Fruit fly (Drosophila melanogaster) whole organism, embryonic: Measurements from ENCODE around the gene CG6066.

Experiments
- BEAF-32 ChIP-seq: fragments of 200-800 bp; sonication (Bioruptor generic); optimal IDR thresholded peaks from 3 replicates; lab custom pipeline; 2017; ENCODE audit warnings: missing biosample characterization, missing genetic modification characterization, mild to moderate bottlenecking, moderate library complexity, missing genetic modification reagents
- CG10267 ChIP-seq: fragments of 200-800 bp; sonication (Bioruptor generic); optimal IDR thresholded peaks from 2 replicates; lab custom pipeline; 2018; ENCODE audit warnings: missing biosample characterization, mild to moderate bottlenecking, missing genetic modification characterization, moderate library complexity
- CG10431 ChIP-seq: fragments of 200-800 bp; sonication (Bioruptor generic); optimal IDR thresholded peaks from 3 replicates; lab custom pipeline; 2018; ENCODE audit warnings: missing biosample characterization, mild to moderate bottlenecking, missing genetic modification characterization
- CG11085 ChIP-seq: fragments of 200-800 bp; sonication (Bioruptor generic); IDR thresholded peaks from 2 replicates; pipeline ENCODE4 v1.3.6; 2022; ENCODE audit warnings: missing biosample characterization, missing genetic modification characterization
- CG11695 ChIP-seq: fragments of 200-800 bp; sonication (Bioruptor generic); IDR thresholded peaks from 3 replicates; pipeline ENCODE4 v1.3.6; 2022; ENCODE audit warnings: missing biosample characterization, missing genetic modification characterization
- CG14710 ChIP-seq: fragments of 200-800 bp; sonication (Bioruptor generic); optimal IDR thresholded peaks from 3 replicates; lab custom pipeline; 2019; ENCODE audit warnings: missing biosample characterization, mild to moderate bottlenecking, missing genetic modification characterization, moderate library complexity
- CG1603 ChIP-seq: fragments of 200-800 bp; sonication (Bioruptor generic); optimal IDR thresholded peaks from 2 replicates; lab custom pipeline; 2019; ENCODE audit warnings: missing biosample characterization, mild to moderate bottlenecking, missing genetic modification characterization, moderate library complexity
- CG16779 ChIP-seq: fragments of 200-800 bp; sonication (Bioruptor generic); IDR thresholded peaks from 2 replicates; pipeline ENCODE4 v1.3.6; 2022; ENCODE audit warnings: missing biosample characterization, missing genetic modification characterization
- CG1792 ChIP-seq: fragments of 200-800 bp; sonication (Bioruptor generic); optimal IDR thresholded peaks from 2 replicates; lab custom pipeline; 2016; ENCODE audit warnings: missing biosample characterization, missing genetic modification characterization
- CG2199 ChIP-seq: fragments of 200-800 bp; sonication (Bioruptor generic); IDR thresholded peaks from 3 replicates; pipeline ENCODE4 v1.3.6; 2022; ENCODE audit warnings: missing biosample characterization, missing genetic modification characterization
- CG3847 ChIP-seq: fragments of 200-800 bp; sonication (Bioruptor generic); IDR thresholded peaks from 2 replicates; pipeline ENCODE4 v1.3.6; 2022; ENCODE audit warnings: missing biosample characterization, missing genetic modification characterization
- CG3995 ChIP-seq: fragments of 200-800 bp; sonication (Bioruptor generic); optimal IDR thresholded peaks from 3 replicates; lab custom pipeline; 2016; ENCODE audit warnings: missing biosample characterization, missing genetic modification characterization
- CG7271 ChIP-seq: fragments of 200-800 bp; sonication (Bioruptor generic); optimal IDR thresholded peaks from 2 replicates; lab custom pipeline; 2018; ENCODE audit warnings: missing biosample characterization, mild to moderate bottlenecking, missing genetic modification characterization, moderate library complexity
- CG8290 ChIP-seq, 3 experiments: fragments of 200-800 bp; sonication (Bioruptor generic); optimal IDR thresholded peaks; 2 replicates each; lab custom pipeline; 2016 to 2019; ENCODE audit warnings: missing biosample characterization in 3 of 3, missing genetic modification characterization in 3 of 3, mild to moderate bottlenecking in 2 of 3, moderate library complexity in 1 of 3
- CG9876 ChIP-seq: fragments of 200-800 bp; sonication (Bioruptor generic); optimal IDR thresholded peaks from 2 replicates; lab custom pipeline; 2016; ENCODE audit warnings: missing biosample characterization, missing genetic modification characterization
- CG9932 ChIP-seq: fragments of 200-800 bp; sonication (Bioruptor generic); IDR thresholded peaks from 2 replicates; pipeline ENCODE4 v1.3.6; 2022; ENCODE audit warnings: missing biosample characterization, missing genetic modification characterization
- Dad ChIP-seq: fragments of 200-800 bp; sonication (Bioruptor generic); optimal IDR thresholded peaks from 3 replicates; lab custom pipeline; 2016; ENCODE audit warnings: missing biosample characterization, missing genetic modification characterization
- Dp ChIP-seq: fragments of 200-800 bp; sonication (Bioruptor generic); optimal IDR thresholded peaks from 2 replicates; lab custom pipeline; 2018; ENCODE audit warnings: missing biosample characterization, mild to moderate bottlenecking, missing genetic modification characterization, moderate library complexity
- E2f1 ChIP-seq: fragments of 200-800 bp; sonication (Bioruptor generic); IDR thresholded peaks from 2 replicates; pipeline ENCODE4 v1.3.6; 2022; ENCODE audit warnings: missing biosample characterization, missing genetic modification characterization
- ERR ChIP-seq: fragments of 200-800 bp; sonication (Bioruptor generic); optimal IDR thresholded peaks from 2 replicates; lab custom pipeline; 2016; ENCODE audit warnings: missing biosample characterization, missing genetic modification characterization
- Ets97D ChIP-seq: fragments of 200-800 bp; sonication (Bioruptor generic); optimal IDR thresholded peaks from 3 replicates; lab custom pipeline; 2016; ENCODE audit warnings: missing biosample characterization, missing genetic modification characterization
- HmgD ChIP-seq: fragments of 200-800 bp; sonication (Bioruptor generic); optimal IDR thresholded peaks from 3 replicates; lab custom pipeline; 2016; ENCODE audit warnings: missing biosample characterization, missing genetic modification characterization
- HmgZ ChIP-seq: fragments of 200-800 bp; sonication (Bioruptor generic); optimal IDR thresholded peaks from 2 replicates; lab custom pipeline; 2018; ENCODE audit warnings: missing biosample characterization, mild to moderate bottlenecking, missing genetic modification characterization
- Hmr ChIP-seq: fragments of 200-800 bp; sonication (Bioruptor generic); optimal IDR thresholded peaks from 3 replicates; lab custom pipeline; 2017; ENCODE audit warnings: mild to moderate bottlenecking, missing biosample characterization, missing genetic modification reagents, missing genetic modification characterization
- Jarid2 ChIP-seq: fragments of 200-800 bp; sonication (Bioruptor generic); optimal IDR thresholded peaks from 3 replicates; lab custom pipeline; 2017; ENCODE audit warnings: mild to moderate bottlenecking, missing biosample characterization, missing genetic modification reagents, missing genetic modification characterization
- Lhr ChIP-seq: fragments of 200-800 bp; sonication (Bioruptor generic); optimal IDR thresholded peaks from 3 replicates; lab custom pipeline; 2017; ENCODE audit warnings: mild to moderate bottlenecking, missing biosample characterization, missing genetic modification reagents, missing genetic modification characterization
- Med ChIP-seq: fragments of 200-800 bp; sonication (Bioruptor generic); peaks from one replicate; lab custom pipeline; 2016; ENCODE audit warnings: missing biosample characterization, missing genetic modification characterization, mild to moderate bottlenecking, inconsistent platforms, moderate library complexity
- NFAT ChIP-seq: fragments of 200-800 bp; sonication (Bioruptor generic); IDR thresholded peaks from 2 replicates; pipeline ENCODE4 v1.3.6; 2022; ENCODE audit warnings: missing biosample characterization, missing genetic modification characterization
- Opbp ChIP-seq: fragments of 200-800 bp; sonication (Bioruptor generic); IDR thresholded peaks from 3 replicates; pipeline ENCODE4 v1.3.6; 2022; ENCODE audit warnings: missing biosample characterization, missing genetic modification characterization; ENCODE audit not compliant: partially characterized antibody
- Optix ChIP-seq: fragments of 200-800 bp; sonication (Bioruptor generic); IDR thresholded peaks from 3 replicates; pipeline ENCODE4 v1.3.6; 2022; ENCODE audit warnings: missing biosample characterization, missing genetic modification characterization
- Rfx ChIP-seq: fragments of 200-800 bp; sonication (Bioruptor generic); IDR thresholded peaks from 2 replicates; pipeline ENCODE4 v1.3.6; 2022; ENCODE audit warnings: missing biosample characterization, missing genetic modification characterization
- Sry-δ ChIP-seq: fragments of 200-800 bp; sonication (Bioruptor generic); optimal IDR thresholded peaks from 2 replicates; lab custom pipeline; 2016; ENCODE audit warnings: missing biosample characterization, missing genetic modification characterization
- amos ChIP-seq: fragments of 200-800 bp; sonication (Bioruptor generic); IDR thresholded peaks from 2 replicates; pipeline ENCODE4 v1.3.6; 2022; ENCODE audit warnings: missing biosample characterization, missing genetic modification characterization; ENCODE audit not compliant: partially characterized antibody
- ato ChIP-seq: fragments of 200-800 bp; sonication (Bioruptor generic); IDR thresholded peaks from 2 replicates; pipeline ENCODE4 v1.3.6; 2022; ENCODE audit warnings: missing biosample characterization, missing genetic modification characterization; ENCODE audit not compliant: partially characterized antibody
- az2 ChIP-seq: fragments of 200-800 bp; sonication (Bioruptor generic); optimal IDR thresholded peaks from 3 replicates; lab custom pipeline; 2016; ENCODE audit warnings: missing biosample characterization, missing genetic modification characterization
- btn ChIP-seq: fragments of 200-800 bp; sonication (Bioruptor generic); optimal IDR thresholded peaks from 2 replicates; lab custom pipeline; 2016; ENCODE audit warnings: missing biosample characterization, missing genetic modification characterization
- ci ChIP-seq: fragments of 200-800 bp; sonication (Bioruptor generic); IDR thresholded peaks from 3 replicates; pipeline ENCODE4 v1.3.6; 2022; ENCODE audit warnings: missing biosample characterization, missing genetic modification characterization
- croc ChIP-seq: fragments of 200-800 bp; sonication (Bioruptor generic); conservative IDR thresholded peaks from 3 replicates; pipeline ENCODE4 v1.3.6; 2022; ENCODE audit warnings: missing biosample characterization, missing genetic modification characterization
- disco-r ChIP-seq: fragments of 200-800 bp; sonication (Bioruptor generic); optimal IDR thresholded peaks from 2 replicates; lab custom pipeline; 2016; ENCODE audit warnings: missing biosample characterization, missing genetic modification characterization
- dmrt11E ChIP-seq: fragments of 200-800 bp; sonication (Bioruptor generic); optimal IDR thresholded peaks from 3 replicates; lab custom pipeline; 2018; ENCODE audit warnings: missing biosample characterization, mild to moderate bottlenecking, missing genetic modification characterization, moderate library complexity
- dpn ChIP-seq, 2 experiments: fragments of 200-800 bp; sonication (Bioruptor generic); optimal IDR thresholded peaks; 3 replicates each; lab custom pipeline; 2016; ENCODE audit warnings: missing biosample characterization in 2 of 2, missing genetic modification characterization in 2 of 2
- gfzf ChIP-seq: fragments of 200-800 bp; sonication (Bioruptor generic); optimal IDR thresholded peaks from 2 replicates; lab custom pipeline; 2016; ENCODE audit warnings: missing biosample characterization, mild to moderate bottlenecking, missing genetic modification characterization, moderate library complexity
- insv ChIP-seq, 2 experiments: fragments of 200-800 bp; sonication (Bioruptor generic); optimal IDR thresholded peaks; 3 replicates each; lab custom pipeline; 2016 to 2018; ENCODE audit warnings: missing biosample characterization in 2 of 2, missing genetic modification characterization in 2 of 2
- lbe ChIP-seq: fragments of 200-800 bp; sonication (Bioruptor generic); optimal IDR thresholded peaks from 2 replicates; lab custom pipeline; 2016; ENCODE audit warnings: missing biosample characterization, mild to moderate bottlenecking, missing genetic modification characterization
- mld ChIP-seq: fragments of 200-800 bp; sonication (Bioruptor generic); IDR thresholded peaks from 3 replicates; pipeline ENCODE4 v1.3.6; 2022; ENCODE audit warnings: missing biosample characterization, missing genetic modification characterization; ENCODE audit not compliant: partially characterized antibody
- otp ChIP-seq: fragments of 200-800 bp; sonication (Bioruptor generic); IDR thresholded peaks from 3 replicates; pipeline ENCODE4, ENCODE4 v1.3.6; 2022; ENCODE audit warnings: missing biosample characterization, missing genetic modification characterization
- repo ChIP-seq: fragments of 200-800 bp; sonication (Bioruptor generic); optimal IDR thresholded peaks from 2 replicates; lab custom pipeline; 2016; ENCODE audit warnings: missing biosample characterization, missing genetic modification characterization
- sob ChIP-seq: fragments of 200-800 bp; sonication (Bioruptor generic); IDR thresholded peaks from 2 replicates; pipeline ENCODE4 v1.3.6; 2022; ENCODE audit warnings: missing biosample characterization, missing genetic modification characterization
- sr ChIP-seq: fragments of 200-800 bp; sonication (Bioruptor generic); IDR thresholded peaks from 3 replicates; pipeline ENCODE4 v1.3.6; 2022; ENCODE audit warnings: missing biosample characterization, missing genetic modification characterization
- vvl ChIP-seq: fragments of 200-800 bp; sonication (Bioruptor generic); IDR thresholded peaks from 2 replicates; pipeline ENCODE4 v1.3.6; 2022; ENCODE audit warnings: missing biosample characterization, missing genetic modification characterization

Gene CG6066

DNA sequence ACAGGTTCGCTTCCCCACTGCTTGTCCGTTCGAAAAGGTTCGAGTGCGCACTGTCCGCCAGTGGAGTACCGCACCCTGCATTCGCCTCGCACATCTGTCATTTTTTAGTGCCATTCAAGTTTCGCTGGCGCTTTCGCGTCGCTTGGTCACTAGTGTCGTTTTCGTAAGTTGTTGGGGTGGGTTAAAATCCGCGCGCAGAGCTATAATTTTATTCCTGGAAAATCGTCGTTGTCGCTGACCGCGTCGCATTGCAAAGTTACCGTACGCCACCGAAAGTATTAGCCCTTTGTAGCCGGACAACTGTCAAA, 35.0 kb upstream of the CG6066 start, which contains the start of gene Men-b (continued):
- 0 out of 2 replicates have a peak, but pooled peaks have one; percentile 7 for TF ChIP-seq ato
- TF ChIP-seq Opbp, result peak; percentile 61; the same call in 1 of the 3 replicates
- peak; percentile 62 for TF ChIP-seq HmgZ (tag; lab: Kevin White, UChicago)
- peak; percentile 87 for TF ChIP-seq Med (GFP tag; lab: Kevin White, UChicago)
- TF ChIP-seq mld (GFP tag; lab: Robert Waterston, UW), result peak; percentile 42; the same call in 1 of the 3 replicates
- TF ChIP-seq vvl (GFP tag; lab: Robert Waterston, UW), result peak; percentile 65
- peak; percentile 7 for TF ChIP-seq ERR
- TF ChIP-seq CG1603 (tag; lab: Kevin White, UChicago), result peak; percentile 78
- peak; percentile 94 for TF ChIP-seq Lhr (GFP tag; lab: Kevin White, UChicago)
- no peak for TF ChIP-seq dpn (GFP tag; optimal IDR thresholded peaks at IDR 0.05; lab: Kevin White, UChicago)
- TF ChIP-seq ci (GFP tag; lab: Robert Waterston, UW), result peak; percentile 67; the same call in 2 of the 3 replicates
- no peak for TF ChIP-seq CG14710 (tag; lab: Kevin White, UChicago)
- peak; percentile 23 for TF ChIP-seq HmgD (GFP tag; lab: Kevin White, UChicago)
- peak; percentile 40 for TF ChIP-seq CG3995 (GFP tag; lab: Kevin White, UChicago)
- TF ChIP-seq az2 (GFP tag; lab: Kevin White, UChicago), result no peak
- TF ChIP-seq Hmr (GFP tag; lab: Kevin White, UChicago), result peak; percentile 25
- peak; percentile 49 for TF ChIP-seq NFAT
- TF ChIP-seq sob (GFP tag; lab: Robert Waterston, UW), result 0 out of 2 replicates have a peak, but pooled peaks have one; percentile 26
- TF ChIP-seq Jarid2 (GFP tag; lab: Kevin White, UChicago), result peak; percentile 63
- TF ChIP-seq CG10431 (GFP tag; lab: Kevin White, UChicago), result no peak
- TF ChIP-seq CG9932 (GFP tag; lab: Robert Waterston, UW), result peak; percentile 17
- no peak for TF ChIP-seq CG7271 (tag; lab: Kevin White, UChicago)
- no peak for TF ChIP-seq CG8290 (GFP tag; optimal IDR thresholded peaks at IDR 0.05; lab: Kevin White, UChicago)
- peak in 1 of 2 experiments; percentile 83 for TF ChIP-seq CG8290 (tag; optimal IDR thresholded peaks at IDR 0.05; lab: Kevin White, UChicago)
- peak; percentile 98 for TF ChIP-seq gfzf (GFP tag; lab: Kevin White, UChicago)
- peak; percentile 17; the same call in 1 of the 2 replicates for TF ChIP-seq E2f1
- peak; percentile 39 for TF ChIP-seq Rfx
- TF ChIP-seq CG11085 (GFP tag; lab: Robert Waterston, UW), result no peak
- TF ChIP-seq Ets97D (GFP tag; lab: Kevin White, UChicago), result peak; percentile 60
- peak; percentile 11 for TF ChIP-seq BEAF-32
- TF ChIP-seq amos (GFP tag; lab: Robert Waterston, UW), result peak; percentile 53; the same call in 1 of the 2 replicates
- TF ChIP-seq Dp, result peak; percentile 80
- no peak for TF ChIP-seq insv (GFP tag; optimal IDR thresholded peaks at IDR 0.05; lab: Kevin White, UChicago)
- no peak for TF ChIP-seq CG1792
- TF ChIP-seq Dad (GFP tag; lab: Kevin White, UChicago), result peak; percentile 20
- TF ChIP-seq croc (GFP tag; lab: Robert Waterston, UW), result no peak

DNA sequence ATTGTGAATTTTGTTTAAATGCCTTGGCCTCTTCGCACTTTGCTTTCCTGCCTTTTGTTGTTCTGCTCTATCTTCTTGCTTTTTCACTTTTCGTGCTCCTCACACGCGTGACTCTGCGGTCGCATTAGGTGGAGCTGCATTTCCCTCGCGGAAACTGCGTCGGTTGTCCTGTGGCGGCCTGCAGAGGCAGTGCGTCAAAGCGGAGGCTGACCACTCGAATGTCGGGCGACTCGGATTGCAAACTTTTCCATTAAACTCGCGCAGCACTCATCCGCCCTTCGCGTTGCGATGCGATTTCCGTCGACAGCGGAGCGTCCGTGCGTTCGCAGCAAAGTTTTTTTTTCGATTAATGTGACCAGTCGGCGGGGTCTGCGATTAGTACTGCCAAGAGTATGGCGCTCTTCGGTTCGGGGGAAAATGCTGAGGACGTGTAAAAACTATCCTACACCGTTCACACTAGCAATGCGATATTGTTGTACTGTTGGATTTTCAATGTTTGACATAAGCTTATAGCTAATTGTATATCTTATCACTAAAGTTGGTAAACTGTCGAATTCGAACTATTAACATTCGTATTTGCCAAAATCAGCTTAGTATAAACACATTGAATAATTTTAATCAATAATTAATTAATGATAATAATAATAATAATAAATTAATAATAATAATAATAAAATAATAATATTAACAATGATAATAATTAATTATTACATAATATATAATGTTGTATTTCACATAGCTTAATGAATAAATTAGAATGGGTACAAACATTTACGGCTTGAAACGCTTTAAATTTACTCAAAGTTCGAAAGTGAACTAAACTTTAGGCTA, 34.4 kb upstream of the CG6066 start, which contains the start of gene CG6051:
Gene CG6051 (minus strand): TSS at position 385 of the 831 bp plus-strand sequence.
- TF ChIP-seq otp (GFP tag; lab: Robert Waterston, UW), result no peak
- TF ChIP-seq CG2199, result no peak
- no peak for TF ChIP-seq CG11695 (GFP tag; lab: Robert Waterston, UW)
- TF ChIP-seq Optix (GFP tag; lab: Robert Waterston, UW), result no peak
- no peak for TF ChIP-seq sr (GFP tag; lab: Robert Waterston, UW)
- peak; percentile 33 for TF ChIP-seq repo (GFP tag; lab: Kevin White, UChicago)
- TF ChIP-seq dmrt11E (tag; lab: Kevin White, UChicago), result peak; percentile 51
- peak; percentile 38 for TF ChIP-seq CG9876 (GFP tag; lab: Kevin White, UChicago)
- TF ChIP-seq CG10267 (tag; lab: Kevin White, UChicago), result peak; percentile 65
- TF ChIP-seq CG3847 (GFP tag; lab: Robert Waterston, UW), result no peak
- no peak for TF ChIP-seq lbe
- no peak for TF ChIP-seq disco-r (GFP tag; lab: Kevin White, UChicago)
- TF ChIP-seq Sry-δ (GFP tag; lab: Kevin White, UChicago), result peak; percentile 23
- peak; percentile 45 for TF ChIP-seq HmgD (GFP tag; lab: Kevin White, UChicago)
- no peak for TF ChIP-seq CG16779 (GFP tag; lab: Robert Waterston, UW)
- TF ChIP-seq btn (GFP tag; lab: Kevin White, UChicago), result no peak
